Worm (Caenorhabditis elegans): Measurements from ENCODE around the gene Y71H2AM.1.
A peak's percentile ranks its signal among the peaks of the same experiment; 100 is the strongest.

Y71H2AM.1 gene

ce11 chrIII:2866597-2866996 is 39.7 kb downstream of the Y71H2AM.1 start:
- no peak for TF ChIP-seq ama-1 (optimal IDR thresholded peaks at IDR 0.05)
- no peak for TF ChIP-seq elt-1 (tag; optimal IDR thresholded peaks at IDR 0.05)
- no peak for TF ChIP-seq nhr-23 (tag; optimal IDR thresholded peaks at IDR 0.05)
- no peak for TF ChIP-seq lin-11 (tag; optimal IDR thresholded peaks at IDR 0.05)
- TF ChIP-seq ztf-11 (tag; optimal IDR thresholded peaks at IDR 0.05), result no peak
- no peak for TF ChIP-seq egl-27 (tag; optimal IDR thresholded peaks at IDR 0.05)
- TF ChIP-seq unc-39 (tag; optimal IDR thresholded peaks at IDR 0.05), result no peak

DNA sequence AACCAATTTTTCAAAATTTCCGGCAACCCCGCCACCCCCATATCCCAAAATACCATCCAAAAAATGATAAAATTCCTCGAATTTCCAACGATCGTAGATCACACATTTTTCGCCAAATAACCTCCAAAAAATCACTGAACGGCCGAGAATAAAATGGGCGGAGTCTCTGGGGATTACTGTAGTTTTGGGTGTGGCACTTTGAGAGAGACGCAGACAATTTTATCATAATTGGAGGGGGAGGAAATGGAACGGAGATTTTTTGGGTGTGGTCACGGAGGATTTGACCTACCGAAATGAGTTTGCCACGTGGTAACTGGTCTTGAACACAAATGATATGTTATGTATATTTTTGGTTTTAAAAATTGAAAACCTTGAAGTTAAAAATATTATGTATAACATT is 41.5 kb downstream of the Y71H2AM.1 start:
- TF ChIP-seq sma-3 (GFP tag; optimal IDR thresholded peaks at IDR 0.05), result peak; percentile 32
- peak; percentile 38 for TF ChIP-seq sma-9 (GFP tag; optimal IDR thresholded peaks at IDR 0.05)
- TF ChIP-seq sma-9 (tag; optimal IDR thresholded peaks at IDR 0.05), result no peak
- TF ChIP-seq lsy-2 (tag; optimal IDR thresholded peaks at IDR 0.05), result peak in 1 of 2 experiments; percentile 24
- no peak for TF ChIP-seq nhr-21 (tag; optimal IDR thresholded peaks at IDR 0.05)
- no peak for TF ChIP-seq elt-1 (tag; optimal IDR thresholded peaks at IDR 0.05)

- TF ChIP-seq fos-1 (tag; optimal IDR thresholded peaks at IDR 0.05) (no peak), lin-11 (tag; optimal IDR thresholded peaks at IDR 0.05) (no peak), lin-13 (GFP tag; optimal IDR thresholded peaks at IDR 0.05) (no peak), crh-2 (tag; optimal IDR thresholded peaks at IDR 0.05) (no peak), nhr-10 (tag; optimal IDR thresholded peaks at IDR 0.05) (no peak), ztf-4 (tag; optimal IDR thresholded peaks at IDR 0.05) (no peak), ceh-16 (tag; optimal IDR thresholded peaks at IDR 0.05) (no peak), mab-5 (tag; optimal IDR thresholded peaks at IDR 0.05) (no peak), unc-39 (tag; optimal IDR thresholded peaks at IDR 0.05) (no peak), sem-4 (tag; optimal IDR thresholded peaks at IDR 0.05) (no peak), nhr-6 (tag; optimal IDR thresholded peaks at IDR 0.05) (no peak), ZK546.5 (tag; optimal IDR thresholded peaks at IDR 0.05) (no peak), C34F6.9 (tag; optimal IDR thresholded peaks at IDR 0.05) (no peak)
These were observed 42.2 kb downstream of the Y71H2AM.1 start for ce11 chrIII:2869033-2869432.

- TF ChIP-seq sma-3 (GFP tag; optimal IDR thresholded peaks at IDR 0.05) (no peak), sma-9 (GFP tag; optimal IDR thresholded peaks at IDR 0.05) (peak; percentile 63), sma-9 (tag; optimal IDR thresholded peaks at IDR 0.05) (no peak), F13H6.1 (tag; optimal IDR thresholded peaks at IDR 0.05) (peak; percentile 24), fos-1 (tag; optimal IDR thresholded peaks at IDR 0.05) (peak; percentile 60), crh-2 (tag; optimal IDR thresholded peaks at IDR 0.05) (peak; percentile 13), skn-1 (tag; optimal IDR thresholded peaks at IDR 0.05) (peak; percentile 53)
These were observed 42.6 kb downstream of the Y71H2AM.1 start for ce11 chrIII:2869512-2869911.

DNA sequence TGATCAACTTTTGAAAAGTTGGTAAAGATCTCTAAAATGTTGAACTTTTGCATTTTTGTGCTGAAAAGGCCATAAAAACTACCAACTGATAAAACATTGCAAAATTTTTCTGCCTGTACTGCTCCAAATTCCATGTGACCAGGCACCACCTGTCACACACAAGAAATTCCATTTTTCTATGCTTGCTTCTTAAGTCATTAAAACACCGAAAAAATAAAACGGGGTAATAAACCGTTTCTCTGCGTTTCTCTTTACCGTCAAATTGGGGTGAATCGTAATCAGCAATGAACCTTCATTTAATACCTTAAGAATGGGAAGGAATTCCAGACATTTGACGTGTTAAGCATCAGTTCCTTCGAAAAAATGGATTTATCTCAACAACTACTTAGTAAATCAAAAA is 43.4 kb downstream of the Y71H2AM.1 start:
- TF ChIP-seq sma-9 (GFP tag; optimal IDR thresholded peaks at IDR 0.05) (peak; percentile 75), sma-9 (tag; optimal IDR thresholded peaks at IDR 0.05) (no peak), crh-2 (tag; optimal IDR thresholded peaks at IDR 0.05) (peak; percentile 64), F13H6.1 (tag; optimal IDR thresholded peaks at IDR 0.05) (peak; percentile 42), zag-1 (tag; optimal IDR thresholded peaks at IDR 0.05) (no peak), ztf-4 (tag; optimal IDR thresholded peaks at IDR 0.05) (no peak), ztf-1 (GFP tag; conservative IDR thresholded peaks at IDR 0.05) (no peak), nhr-25 (tag; optimal IDR thresholded peaks at IDR 0.05) (no peak), lsy-2 (tag; optimal IDR thresholded peaks at IDR 0.05) (peak in 1 of 2 experiments; percentile 6), fos-1 (tag; optimal IDR thresholded peaks at IDR 0.05) (peak; percentile 77)

DNA sequence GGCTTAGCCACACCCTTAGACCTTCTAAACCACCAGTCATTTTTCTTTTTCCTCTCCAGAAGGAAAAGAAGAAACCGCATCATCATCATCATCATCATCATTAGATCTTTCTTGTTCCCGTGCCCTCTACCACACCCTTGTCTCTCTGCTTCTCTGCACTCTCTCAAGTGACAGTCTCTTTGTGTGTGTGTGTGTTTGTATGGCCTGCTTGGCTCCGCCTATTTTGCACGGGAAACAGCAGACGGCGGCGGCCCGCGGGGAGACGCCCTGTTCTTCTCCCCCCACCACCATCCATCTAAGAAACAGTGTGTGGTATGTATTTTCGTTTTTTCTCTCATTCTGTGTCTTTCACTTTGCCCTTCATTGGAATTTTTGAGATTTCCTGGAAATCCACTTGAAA is 44.9 kb downstream of the Y71H2AM.1 start:
- TF ChIP-seq F13H6.1 (tag; optimal IDR thresholded peaks at IDR 0.05) (peak; percentile 71), fos-1 (tag; optimal IDR thresholded peaks at IDR 0.05) (peak; percentile 83), elt-3 (tag; optimal IDR thresholded peaks at IDR 0.05) (no peak), lin-39 (tag; optimal IDR thresholded peaks at IDR 0.05) (peak; percentile 51), lsy-2 (tag; optimal IDR thresholded peaks at IDR 0.05) (peak in 1 of 2 experiments; percentile 60), crh-2 (tag; optimal IDR thresholded peaks at IDR 0.05) (peak; percentile 64), aly-2 (tag; optimal IDR thresholded peaks at IDR 0.05) (no peak), unc-39 (tag; optimal IDR thresholded peaks at IDR 0.05) (no peak), snpc-4 (tag; optimal IDR thresholded peaks at IDR 0.05) (no peak), nhr-129 (tag; optimal IDR thresholded peaks at IDR 0.05) (peak; percentile 78), mab-5 (tag; optimal IDR thresholded peaks at IDR 0.05) (peak; percentile 15), nhr-25 (tag; optimal IDR thresholded peaks at IDR 0.05) (peak; percentile 96), Y55F3AM.14 (GFP tag; optimal IDR thresholded peaks at IDR 0.05) (peak; percentile 9), nhr-21 (tag; optimal IDR thresholded peaks at IDR 0.05) (peak; percentile 85), nhr-237 (tag; optimal IDR thresholded peaks at IDR 0.05) (no peak), R02D3.7 (tag; optimal IDR thresholded peaks at IDR 0.05) (no peak), lin-13 (GFP tag; optimal IDR thresholded peaks at IDR 0.05) (peak; percentile 49), zag-1 (tag; optimal IDR thresholded peaks at IDR 0.05) (no peak), sma-9 (GFP tag; optimal IDR thresholded peaks at IDR 0.05) (peak; percentile 94), sma-9 (tag; optimal IDR thresholded peaks at IDR 0.05) (no peak), skn-1 (tag; optimal IDR thresholded peaks at IDR 0.05) (no peak), ama-1 (optimal IDR thresholded peaks at IDR 0.05) (no peak), nhr-11 (tag; optimal IDR thresholded peaks at IDR 0.05) (no peak), sma-3 (GFP tag; optimal IDR thresholded peaks at IDR 0.05) (peak; percentile 92), sem-4 (tag; optimal IDR thresholded peaks at IDR 0.05) (peak; percentile 39), ztf-11 (tag; optimal IDR thresholded peaks at IDR 0.05) (no peak), unc-55 (GFP tag; optimal IDR thresholded peaks at IDR 0.05) (no peak), blmp-1 (tag; optimal IDR thresholded peaks at IDR 0.05; ENCODE audit: insufficient read depth) (peak; percentile 87), egl-27 (tag; optimal IDR thresholded peaks at IDR 0.05) (peak; percentile 69), nhr-12 (tag; optimal IDR thresholded peaks at IDR 0.05) (no peak), ZK546.5 (tag; optimal IDR thresholded peaks at IDR 0.05) (no peak)
